Fruit fly (Drosophila melanogaster): ENCODE data around the gene CG13926.

- TF ChIP-seq psq (optimal IDR thresholded peaks at IDR 0.05) (no peak), Sin3A (optimal IDR thresholded peaks at IDR 0.05) (no peak)
Measured at dm6 chr3L:1586266-1587054, 31.5 kb downstream of the CG13926 start.
